Worm (Caenorhabditis elegans): ENCODE data around the gene F58F9.3.
A peak's percentile ranks its signal among the peaks of the same experiment; 100 is the strongest.
"Not testable (repeated sequence)": the region's sequence is repeated elsewhere in the genome, so short reads cannot be mapped to it uniquely, and the experiment has no call there.

Gene F58F9.3

ce11 chrIV:6253000-6253399, 20.0 kb downstream of the F58F9.3 start, which contains the start of gene T13A10.2:
T13A10.2 (plus strand) TSS chrIV:6253300.
- not testable (repeated sequence) for TF ChIP-seq ztf-22 (GFP tag; optimal IDR thresholded peaks at IDR 0.05); attf-3 (GFP tag; conservative IDR thresholded peaks at IDR 0.05); hlh-26 (GFP tag; conservative IDR thresholded peaks at IDR 0.05)

ce11 chrIV:6254635-6255034, 21.6 kb downstream of the F58F9.3 start, which contains the start of gene T13A10.64:
T13A10.64 (plus strand) TSS chrIV:6254935.
- no peak for TF ChIP-seq ceh-100 (GFP tag; IDR thresholded peaks at IDR 0.05)
- no peak for TF ChIP-seq lag-1 (GFP tag; IDR thresholded peaks at IDR 0.05)
- no peak for TF ChIP-seq F52B5.7 (tag; optimal IDR thresholded peaks at IDR 0.05)
- TF ChIP-seq nhr-90 (tag; optimal IDR thresholded peaks at IDR 0.05): no peak
- no peak for TF ChIP-seq pbrm-1 (GFP tag; IDR thresholded peaks at IDR 0.05)
- TF ChIP-seq B0261.1 (tag; optimal IDR thresholded peaks at IDR 0.05): no peak
- no peak for TF ChIP-seq ceh-27 (GFP tag; optimal IDR thresholded peaks at IDR 0.05)
- no peak for TF ChIP-seq nhr-120 (GFP tag; IDR thresholded peaks at IDR 0.05)
- no peak for TF ChIP-seq aptf-2 (GFP tag; conservative IDR thresholded peaks at IDR 0.05)
- no peak for TF ChIP-seq nhr-80 (tag; optimal IDR thresholded peaks at IDR 0.05)
- no peak for TF ChIP-seq egl-44 (GFP tag; IDR thresholded peaks at IDR 0.05)
- TF ChIP-seq snpc-3.4 (tag; optimal IDR thresholded peaks at IDR 0.05): no peak
- no peak for TF ChIP-seq mcd-1 (GFP tag; IDR thresholded peaks at IDR 0.05)
- TF ChIP-seq hlh-12 (tag; optimal IDR thresholded peaks at IDR 0.05): no peak
- TF ChIP-seq ZK185.1 (tag; optimal IDR thresholded peaks at IDR 0.05; ENCODE audit: poor library complexity, severe bottlenecking): no peak
- TF ChIP-seq snpc-1.3 (tag; optimal IDR thresholded peaks at IDR 0.05; ENCODE audit: insufficient read depth): no peak
- TF ChIP-seq snpc-1.1 (tag; optimal IDR thresholded peaks at IDR 0.05; ENCODE audit: insufficient read depth): no peak
- TF ChIP-seq unc-130 (GFP tag; optimal IDR thresholded peaks at IDR 0.05): no peak
- no peak for TF ChIP-seq madf-10 (tag; optimal IDR thresholded peaks at IDR 0.05)
- TF ChIP-seq F37B4.10 (GFP tag; IDR thresholded peaks at IDR 0.05): no peak

ce11 chrIV:6258967-6259366, 25.9 kb downstream of the F58F9.3 start:
- no peak for TF ChIP-seq F39B2.1 (GFP tag; IDR thresholded peaks at IDR 0.05)
- TF ChIP-seq ama-1 (optimal IDR thresholded peaks at IDR 0.05): no peak
- TF ChIP-seq ama-1 (GFP tag; optimal IDR thresholded peaks at IDR 0.05): no peak
- no peak for TF ChIP-seq lsl-1 (GFP tag; optimal IDR thresholded peaks at IDR 0.05)
- TF ChIP-seq madf-3 (GFP tag; IDR thresholded peaks at IDR 0.05): 0 out of 2 replicates have a peak, but pooled peaks have one; percentile 52

- TF ChIP-seq hlh-12 (tag; optimal IDR thresholded peaks at IDR 0.05) (no peak), Y67H2A.10 (GFP tag; conservative IDR thresholded peaks at IDR 0.05) (no peak), hmg-1.2 (GFP tag; IDR thresholded peaks at IDR 0.05) (no peak), ets-4 (GFP tag; optimal IDR thresholded peaks at IDR 0.05) (no peak), F55B11.4 (tag; optimal IDR thresholded peaks at IDR 0.05; ENCODE audit: borderline replicate concordance, insufficient read depth) (no peak), B0019.2 (GFP tag; conservative IDR thresholded peaks at IDR 0.05) (no peak), T07F8.4 (tag; optimal IDR thresholded peaks at IDR 0.05) (no peak), tbp1 (GFP tag; optimal IDR thresholded peaks at IDR 0.05) (no peak), let-526 (GFP tag; IDR thresholded peaks at IDR 0.05) (no peak), ztf-28 (GFP tag; IDR thresholded peaks at IDR 0.05) (no peak), nhr-80 (tag; optimal IDR thresholded peaks at IDR 0.05) (no peak), lin-40 (tag; optimal IDR thresholded peaks at IDR 0.05) (no peak), ceh-100 (GFP tag; IDR thresholded peaks at IDR 0.05) (no peak), unc-62 (GFP tag; optimal IDR thresholded peaks at IDR 0.05) (no peak), dpl-1 (GFP tag; optimal IDR thresholded peaks at IDR 0.05) (no peak), F52B5.7 (tag; optimal IDR thresholded peaks at IDR 0.05) (no peak)
These were observed 26.7 kb downstream of the F58F9.3 start, which contains the start of gene nlp-16 for ce11 chrIV:6259732-6260131. nlp-16 (minus strand) TSS chrIV:6259832.
